Worm (Caenorhabditis elegans) whole organism, L1 larva: Measurements from ENCODE around the gene esyt-2.

ENCODE experiments used
- C04F5.9 ChIP-seq: sonication (generic microtip); optimal IDR thresholded peaks from 2 replicates; lab custom pipeline; 2016; ENCODE audit warnings: missing genetic modification characterization, missing compliant biosample characterization
- C16A3.4 ChIP-seq: fragments of 150-350 bp; optimal IDR thresholded peaks from 2 replicates; lab custom pipeline; 2014; ENCODE audit warnings: missing biosample characterization, missing genetic modification characterization
- F16B12.6 ChIP-seq: fragments of 150-350 bp; optimal IDR thresholded peaks from 2 replicates; lab custom pipeline; 2014; ENCODE audit warnings: missing biosample characterization, missing genetic modification characterization
- Y116A8C.19 ChIP-seq: sonication (generic microtip); optimal IDR thresholded peaks from 2 replicates; lab custom pipeline; 2016; ENCODE audit warnings: missing compliant biosample characterization, missing genetic modification characterization, borderline replicate concordance
- alr-1 ChIP-seq: fragments of 200-800 bp; sonication (Bioruptor generic); optimal IDR thresholded peaks from 2 replicates; lab custom pipeline; 2018; ENCODE audit warnings: borderline replicate concordance, mild to moderate bottlenecking, missing genetic modification characterization, missing compliant biosample characterization
- aly-2 ChIP-seq: fragments of 150-350 bp; optimal IDR thresholded peaks from 2 replicates; lab custom pipeline; 2014; ENCODE audit warnings: missing biosample characterization, missing genetic modification characterization
- ceh-63 ChIP-seq: fragments of 200-800 bp; sonication (Bioruptor generic); optimal IDR thresholded peaks from 2 replicates; lab custom pipeline; 2018; ENCODE audit warnings: mild to moderate bottlenecking, missing genetic modification characterization, missing compliant biosample characterization
- ceh-8 ChIP-seq: fragments of 200-800 bp; sonication (Bioruptor generic); optimal IDR thresholded peaks from 2 replicates; lab custom pipeline; 2018; ENCODE audit warnings: mild to moderate bottlenecking, missing genetic modification characterization, moderate library complexity, missing compliant biosample characterization
- dpl-1 ChIP-seq, 3 experiments: fragments of 150-350 bp in 2 of 3; sonication (generic microtip) in 1 of 3; optimal IDR thresholded peaks; 2 replicates each; lab custom pipeline; 2014 to 2017; ENCODE audit warnings: missing biosample characterization in 3 of 3, missing genetic modification characterization in 3 of 3, missing genetic modification reagents in 3 of 3
- dsc-1 ChIP-seq: sonication (generic microtip); optimal IDR thresholded peaks from 2 replicates; lab custom pipeline; 2016; ENCODE audit warnings: mild to moderate bottlenecking, missing genetic modification characterization, missing compliant biosample characterization
- efl-1 ChIP-seq, 4 experiments: fragments of 150-350 bp; optimal IDR thresholded peaks in 3 of 4; peaks in 1 of 4; 1 replicate in 1 of 4; 2 replicates in 3 of 4; lab custom pipeline; 2014; ENCODE audit warnings: missing biosample characterization in 2 of 4, missing genetic modification characterization in 2 of 4, missing genetic modification reagents in 2 of 4
- efl-3 ChIP-seq: fragments of 200-800 bp; sonication (Bioruptor generic); optimal IDR thresholded peaks from 2 replicates; lab custom pipeline; 2018; ENCODE audit warnings: mild to moderate bottlenecking, missing genetic modification characterization, missing compliant biosample characterization
- egl-13 ChIP-seq: sonication (generic microtip); optimal IDR thresholded peaks from 2 replicates; lab custom pipeline; 2016; ENCODE audit warnings: missing genotype, missing genetic modification reagents, missing genetic modification characterization, missing compliant biosample characterization
- egl-27 ChIP-seq, 2 experiments: fragments of 150-350 bp in 1 of 2; sonication (generic microtip); optimal IDR thresholded peaks; 3 replicates each; lab custom pipeline; 2017 to 2018; ENCODE audit warnings: missing biosample characterization in 2 of 2, missing genetic modification characterization in 2 of 2, missing genetic modification reagents in 2 of 2
- elt-3 ChIP-seq, 6 experiments: fragments of 150-350 bp in 1 of 6; sonication (generic microtip); optimal IDR thresholded peaks; 2 replicates each; lab custom pipeline; 2017 to 2018; ENCODE audit warnings: missing biosample characterization in 6 of 6, missing genetic modification characterization in 6 of 6, inconsistent platforms in 1 of 6
- ets-5 ChIP-seq: fragments of 200-800 bp; sonication (Bioruptor generic); IDR thresholded peaks from 2 replicates; pipeline ENCODE4 v1.3.6; 2022; ENCODE audit warnings: missing genetic modification characterization, missing compliant biosample characterization
- hlh-4 ChIP-seq: sonication (generic microtip); optimal IDR thresholded peaks from 2 replicates; lab custom pipeline; 2016; ENCODE audit warnings: mild to moderate bottlenecking, missing genetic modification characterization, missing compliant biosample characterization
- hpl-2 ChIP-seq: fragments of 150-350 bp; optimal IDR thresholded peaks from 2 replicates; lab custom pipeline; 2014; ENCODE audit warnings: missing biosample characterization, missing genetic modification reagents, missing genetic modification characterization
- irx-1 ChIP-seq: sonication (generic microtip); optimal IDR thresholded peaks from 2 replicates; lab custom pipeline; 2016; ENCODE audit warnings: missing genetic modification characterization, missing compliant biosample characterization
- jun-1 ChIP-seq: fragments of 150-350 bp; optimal IDR thresholded peaks from 2 replicates; lab custom pipeline; 2014; ENCODE audit warnings: missing biosample characterization, missing genetic modification reagents, missing genetic modification characterization
- lin-13 ChIP-seq: fragments of 150-350 bp; optimal IDR thresholded peaks from 2 replicates; lab custom pipeline; 2014; ENCODE audit warnings: missing biosample characterization, missing genetic modification reagents, missing genetic modification characterization
- lin-15B ChIP-seq: fragments of 150-350 bp; sonication (generic microtip); optimal IDR thresholded peaks from 3 replicates; lab custom pipeline; 2014; ENCODE audit warnings: missing biosample characterization, missing genetic modification characterization
- lin-35 ChIP-seq, 2 experiments: fragments of 150-350 bp; optimal IDR thresholded peaks; 2 replicates each; lab custom pipeline; 2014; ENCODE audit warnings: missing biosample characterization in 2 of 2, missing genetic modification characterization in 2 of 2, missing genetic modification reagents in 2 of 2
- lir-3 ChIP-seq: sonication (generic microtip); optimal IDR thresholded peaks from 2 replicates; lab custom pipeline; 2016; ENCODE audit warnings: mild to moderate bottlenecking, missing genetic modification characterization, moderate library complexity, missing compliant biosample characterization; ENCODE audit not compliant: poor library complexity
- lsy-2 ChIP-seq, 2 experiments: fragments of 150-350 bp; optimal IDR thresholded peaks; 2 replicates each; lab custom pipeline; 2014; ENCODE audit warnings: missing biosample characterization in 2 of 2, missing genetic modification characterization in 2 of 2
- mdl-1 ChIP-seq, 2 experiments: fragments of 150-350 bp; optimal IDR thresholded peaks; 2 replicates each; lab custom pipeline; 2014 to 2017; ENCODE audit warnings: missing biosample characterization in 2 of 2, missing genetic modification characterization in 2 of 2, inconsistent platforms in 1 of 2
- mep-1 ChIP-seq: fragments of 150-350 bp; optimal IDR thresholded peaks from 2 replicates; lab custom pipeline; 2014; ENCODE audit warnings: missing biosample characterization, missing genetic modification characterization
- nhr-12 ChIP-seq: sonication (generic microtip); optimal IDR thresholded peaks from 2 replicates; lab custom pipeline; 2017; ENCODE audit warnings: missing biosample characterization, missing genetic modification characterization
- nhr-19 ChIP-seq: fragments of 200-800 bp; sonication (Bioruptor generic); conservative IDR thresholded peaks from 2 replicates; pipeline ENCODE4 v1.3.6; 2022; ENCODE audit warnings: missing genetic modification characterization, missing compliant biosample characterization
- nhr-20 ChIP-seq: sonication (generic microtip); optimal IDR thresholded peaks from 2 replicates; lab custom pipeline; 2016; ENCODE audit warnings: mild to moderate bottlenecking, missing genetic modification characterization, missing compliant biosample characterization
- nhr-28 ChIP-seq: fragments of 150-350 bp; optimal IDR thresholded peaks from 2 replicates; lab custom pipeline; 2014; ENCODE audit warnings: missing biosample characterization, missing genetic modification characterization
- nhr-71 ChIP-seq: sonication (generic microtip); optimal IDR thresholded peaks from 2 replicates; lab custom pipeline; 2016; ENCODE audit warnings: mild to moderate bottlenecking, missing genetic modification characterization, moderate library complexity, missing compliant biosample characterization
- nhr-77 ChIP-seq: fragments of 150-350 bp; optimal IDR thresholded peaks from 2 replicates; lab custom pipeline; 2014; ENCODE audit warnings: missing biosample characterization, missing genetic modification characterization
- nhr-84 ChIP-seq: sonication (generic microtip); optimal IDR thresholded peaks from 2 replicates; lab custom pipeline; 2017; ENCODE audit warnings: missing biosample characterization, missing genetic modification characterization
- nhr-85 ChIP-seq: sonication (generic microtip); peaks from one replicate; lab custom pipeline; 2016; ENCODE audit warnings: missing genetic modification characterization, inconsistent platforms, missing compliant biosample characterization
- pag-3 ChIP-seq: sonication (generic microtip); optimal IDR thresholded peaks from 2 replicates; lab custom pipeline; 2017; ENCODE audit warnings: missing genetic modification characterization, mild to moderate bottlenecking, missing compliant biosample characterization, antibody characterized with exemption, borderline replicate concordance; ENCODE audit not compliant: insufficient read depth
- pax-3 ChIP-seq: fragments of 200-800 bp; sonication (Bioruptor generic); optimal IDR thresholded peaks from 2 replicates; lab custom pipeline; 2018; ENCODE audit warnings: mild to moderate bottlenecking, missing genetic modification characterization, moderate library complexity, missing compliant biosample characterization
- rnt-1 ChIP-seq: sonication (generic microtip); optimal IDR thresholded peaks from 2 replicates; lab custom pipeline; 2016; ENCODE audit warnings: mild to moderate bottlenecking, missing genetic modification characterization, moderate library complexity, missing compliant biosample characterization
- sox-4 ChIP-seq: sonication (generic microtip); optimal IDR thresholded peaks from 2 replicates; lab custom pipeline; 2016; ENCODE audit warnings: missing genetic modification characterization, missing compliant biosample characterization
- sptf-1 ChIP-seq: fragments of 150-350 bp; optimal IDR thresholded peaks from 2 replicates; lab custom pipeline; 2014; ENCODE audit warnings: missing biosample characterization, missing genetic modification characterization
- swsn-7 ChIP-seq: sonication (generic microtip); optimal IDR thresholded peaks from 2 replicates; lab custom pipeline; 2016; ENCODE audit warnings: missing genetic modification characterization, missing compliant biosample characterization
- tbx-2 ChIP-seq: sonication (generic microtip); optimal IDR thresholded peaks from 2 replicates; lab custom pipeline; 2016; ENCODE audit warnings: missing genetic modification characterization, missing compliant biosample characterization
- tlp-1 ChIP-seq: fragments of 150-350 bp; optimal IDR thresholded peaks from 2 replicates; lab custom pipeline; 2014; ENCODE audit warnings: missing biosample characterization, missing genetic modification characterization
- unc-130 ChIP-seq: fragments of 150-350 bp; optimal IDR thresholded peaks from 2 replicates; lab custom pipeline; 2017; ENCODE audit warnings: missing biosample characterization, missing genetic modification characterization, inconsistent platforms
- unc-86 ChIP-seq: sonication (generic microtip); optimal IDR thresholded peaks from 2 replicates; lab custom pipeline; 2016; ENCODE audit warnings: missing genetic modification characterization, missing compliant biosample characterization
- unc-98 ChIP-seq: fragments of 200-800 bp; sonication (Bioruptor generic); IDR thresholded peaks from 2 replicates; pipeline ENCODE4 v1.3.6; 2022; ENCODE audit warnings: missing genetic modification characterization, missing compliant biosample characterization
- zag-1 ChIP-seq: fragments of 150-350 bp; optimal IDR thresholded peaks from 2 replicates; lab custom pipeline; 2014; ENCODE audit warnings: missing biosample characterization, missing genetic modification characterization
- zip-4 ChIP-seq: fragments of 200-800 bp; sonication (Bioruptor generic); optimal IDR thresholded peaks from 2 replicates; lab custom pipeline; 2018; ENCODE audit warnings: mild to moderate bottlenecking, missing genetic modification characterization, moderate library complexity, missing compliant biosample characterization
- ztf-11 ChIP-seq, 2 experiments: sonication (generic microtip); optimal IDR thresholded peaks; 2 replicates each; lab custom pipeline; 2016 to 2017; ENCODE audit warnings: missing genetic modification characterization in 2 of 2, missing biosample characterization in 1 of 2, missing compliant biosample characterization in 1 of 2

esyt-2 gene

ce11 chrIII:6279453-6279852, 48.7 kb upstream of the esyt-2 start:
- peak; percentile 19 for TF ChIP-seq lin-13 (GFP tag; lab: Kevin White, UChicago)
- peak; percentile 6 for TF ChIP-seq rnt-1
- no peak for TF ChIP-seq ceh-8 (GFP tag; lab: Kevin White, UChicago)
- no peak for TF ChIP-seq tlp-1 (tag; lab: Kevin White, UChicago)
- peak; percentile 76 for TF ChIP-seq nhr-85 (tag; lab: Kevin White, UChicago)

- TF ChIP-seq nhr-20 (tag; lab: Kevin White, UChicago) (peak; percentile 71), pag-3 (tag; lab: Kevin White, UChicago) (no peak), mep-1 (tag; lab: Kevin White, UChicago) (peak; percentile 50), efl-1 (optimal IDR thresholded peaks at IDR 0.05; lab: Kevin White, UChicago) (peak; percentile 79 to 85), efl-1 (GFP tag; optimal IDR thresholded peaks at IDR 0.05 in 1 of 2; lab: Kevin White, UChicago) (peak; percentile 60 to 95), nhr-71 (peak; percentile 89), dsc-1 (peak; percentile 66), efl-3 (GFP tag; lab: Kevin White, UChicago) (no peak), unc-86 (tag; lab: Kevin White, UChicago) (peak; percentile 65), egl-13 (peak; percentile 71), nhr-19 (GFP tag; lab: Robert Waterston, UW) (peak; percentile 76), unc-98 (no peak), unc-130 (tag; lab: Kevin White, UChicago) (no peak), lsy-2 (tag; optimal IDR thresholded peaks at IDR 0.05; lab: Kevin White, UChicago) (peak in 1 of 2 experiments; percentile 76), ztf-11 (tag; optimal IDR thresholded peaks at IDR 0.05; lab: Kevin White, UChicago) (no peak), tbx-2 (tag; lab: Kevin White, UChicago) (peak; percentile 76), hpl-2 (no peak), nhr-84 (no peak), zip-4 (no peak), nhr-12 (tag; lab: Kevin White, UChicago) (no peak), nhr-77 (peak; percentile 11), jun-1 (peak; percentile 36), hlh-4 (no peak), lin-35 (GFP tag; optimal IDR thresholded peaks at IDR 0.05; lab: Kevin White, UChicago) (peak; percentile 55 to 63), tlp-1 (tag; lab: Kevin White, UChicago) (no peak), swsn-7 (tag; lab: Kevin White, UChicago) (peak; percentile 86), aly-2 (peak; percentile 24), C16A3.4 (tag; lab: Kevin White, UChicago) (peak; percentile 35), irx-1 (peak; percentile 52), nhr-28 (tag; lab: Kevin White, UChicago) (no peak), elt-3 (tag; optimal IDR thresholded peaks at IDR 0.05; lab: Kevin White, UChicago) (no peak), mdl-1 (tag; optimal IDR thresholded peaks at IDR 0.05; lab: Kevin White, UChicago) (peak in 1 of 2 experiments; percentile 90), Y116A8C.19 (tag; lab: Kevin White, UChicago) (no peak), F16B12.6 (tag; lab: Kevin White, UChicago) (peak; percentile 16), egl-27 (tag; optimal IDR thresholded peaks at IDR 0.05; lab: Kevin White, UChicago) (no peak), ets-5 (no peak), sptf-1 (tag; lab: Kevin White, UChicago) (no peak), zag-1 (no peak), lir-3 (tag; lab: Kevin White, UChicago) (peak; percentile 37), sox-4 (no peak), lin-15B (tag; lab: Kevin White, UChicago) (no peak), C04F5.9 (tag; lab: Kevin White, UChicago) (peak; percentile 34), alr-1 (tag; lab: Kevin White, UChicago) (no peak), ceh-8 (GFP tag; lab: Kevin White, UChicago) (no peak), ceh-63 (GFP tag; lab: Kevin White, UChicago) (no peak), pax-3 (tag; lab: Kevin White, UChicago) (no peak), dpl-1 (GFP tag; optimal IDR thresholded peaks at IDR 0.05; lab: Kevin White, UChicago) (peak; percentile 30 to 56 (median 48))
These were observed 47.6 kb upstream of the esyt-2 start, which contains the start of gene C18F10.7 for ce11 chrIII:6278301-6278827. TSS of gene C18F10.7 (minus strand) at chrIII:6278351.
